Fruit fly (Drosophila melanogaster): ENCODE measurements around the gene Rab9D.
"Not testable (repeated sequence)": the region's sequence is repeated elsewhere in the genome, so short reads cannot be mapped to it uniquely, and the experiment has no call there.

Rab9D gene

dm6 chrX:10621202-10621990 is 32.5 kb downstream of the Rab9D start:
- TF ChIP-seq pan (optimal IDR thresholded peaks at IDR 0.05) (no peak), usp (GFP tag; optimal IDR thresholded peaks at IDR 0.05) (no peak), Dll (optimal IDR thresholded peaks at IDR 0.05) (no peak), psq (optimal IDR thresholded peaks at IDR 0.05) (no peak), EcR (GFP tag; optimal IDR thresholded peaks at IDR 0.05) (no peak), CG8478 (optimal IDR thresholded peaks at IDR 0.05) (no peak)

dm6 chrX:10623125-10623524 is 34.2 kb downstream of the Rab9D start, which contains the start of gene Rab9Db:
TSS of gene Rab9Db (minus strand) at chrX:10623225.
- not testable (repeated sequence) for TF ChIP-seq Dll (optimal IDR thresholded peaks at IDR 0.05); usp (GFP tag; optimal IDR thresholded peaks at IDR 0.05); EcR (GFP tag; optimal IDR thresholded peaks at IDR 0.05)

dm6 chrX:10627062-10627756 is 38.3 kb downstream of the Rab9D start, which contains the start of the genes CG9806 and X11Lbeta:
TSS of gene CG9806 (minus strand) at chrX:10627112.
TSS of gene X11Lbeta (plus strand) at chrX:10627737.
- TF ChIP-seq EcR (GFP tag; optimal IDR thresholded peaks at IDR 0.05) (no peak), CG8478 (optimal IDR thresholded peaks at IDR 0.05) (no peak)

DNA sequence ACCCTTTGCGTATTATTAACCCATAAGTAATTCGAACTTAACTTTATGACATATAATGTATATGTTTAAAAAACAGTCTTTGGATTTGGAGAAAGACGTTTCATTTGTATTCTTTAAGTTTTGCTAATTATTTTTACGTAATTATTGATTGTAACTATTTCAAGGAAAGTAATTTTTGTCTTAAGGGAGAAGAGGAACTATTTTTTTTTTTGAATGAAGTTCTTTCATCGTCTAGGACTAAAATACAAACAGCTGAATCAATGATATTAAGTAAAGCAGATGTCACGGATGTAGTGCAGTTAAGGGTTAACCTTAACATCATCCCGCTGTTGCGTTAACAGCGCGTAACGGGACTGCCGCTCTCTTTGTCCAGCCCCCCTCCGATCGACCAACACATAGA is 40.0 kb downstream of the Rab9D start:
- TF ChIP-seq Dll (optimal IDR thresholded peaks at IDR 0.05) (no peak), usp (GFP tag; optimal IDR thresholded peaks at IDR 0.05) (no peak), psq (optimal IDR thresholded peaks at IDR 0.05) (no peak), EcR (GFP tag; optimal IDR thresholded peaks at IDR 0.05) (no peak), pan (optimal IDR thresholded peaks at IDR 0.05) (no peak), CG8478 (optimal IDR thresholded peaks at IDR 0.05) (no peak)

Data from whole organism.